Worm (Caenorhabditis elegans): ENCODE data around the gene F35F10.13.

DNA sequence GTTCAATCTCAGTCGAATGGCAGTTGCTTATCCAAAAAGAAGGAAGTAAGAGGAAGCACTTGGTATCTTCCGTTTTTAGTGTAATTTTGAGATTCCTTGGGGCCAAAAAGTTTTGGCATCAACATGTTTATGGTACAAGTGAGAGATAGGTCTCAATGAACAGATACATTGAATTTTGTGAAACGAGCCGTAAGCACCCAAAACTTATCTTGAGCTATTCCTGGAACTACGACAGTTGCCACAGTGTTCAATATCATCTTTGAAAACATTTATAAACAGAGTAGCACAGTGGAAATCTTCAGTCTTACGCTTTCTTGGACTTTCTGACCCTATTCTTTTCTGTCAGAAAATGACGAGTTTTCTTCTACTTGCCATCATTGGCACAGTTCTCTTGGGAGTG is 43.8 kb downstream of the F35F10.13 start, which contains the start of gene T28A11.3:
- TF ChIP-seq him-1 (tag; optimal IDR thresholded peaks at IDR 0.05): no peak
- no peak for TF ChIP-seq dao-5 (tag; optimal IDR thresholded peaks at IDR 0.05)
